Worm (Caenorhabditis elegans): ENCODE data around the gene F35G12.5.
A peak's percentile ranks its signal among the peaks of the same experiment; 100 is the strongest.

Gene F35G12.5

DNA sequence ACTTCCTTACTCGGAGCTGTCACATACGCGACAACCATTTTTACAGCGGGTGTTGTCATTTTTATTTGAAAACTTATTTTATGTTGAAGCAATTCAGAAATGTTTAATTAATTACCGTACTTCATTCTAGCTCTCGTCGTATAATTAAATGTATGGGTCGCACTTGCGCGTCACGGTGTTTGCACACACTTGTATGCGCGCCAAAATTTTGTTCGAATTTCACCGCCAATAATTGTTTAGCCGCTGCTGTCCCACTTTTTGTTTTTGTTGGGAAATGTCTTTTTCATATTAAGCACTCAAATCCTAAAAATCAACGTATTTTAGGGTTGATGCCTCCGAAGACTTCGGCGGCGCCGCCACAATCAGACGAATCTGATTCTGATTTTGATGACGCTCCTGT lies 3.3 kb downstream of the F35G12.5 start, which contains the start of the genes F35G12.7 and smc-4 (continued):
- TF ChIP-seq ceh-27 (GFP tag; optimal IDR thresholded peaks at IDR 0.05): peak; percentile 27
- TF ChIP-seq ztf-18 (tag; optimal IDR thresholded peaks at IDR 0.05): peak; percentile 19
- TF ChIP-seq egl-18 (GFP tag; IDR thresholded peaks at IDR 0.05): no peak
- TF ChIP-seq dox-1 (GFP tag; IDR thresholded peaks at IDR 0.05): peak; percentile 66
- TF ChIP-seq ets-4 (GFP tag; optimal IDR thresholded peaks at IDR 0.05): no peak
- peak; percentile 69 for TF ChIP-seq lsl-1 (GFP tag; optimal IDR thresholded peaks at IDR 0.05)
- no peak for TF ChIP-seq madf-10 (tag; optimal IDR thresholded peaks at IDR 0.05)
- TF ChIP-seq pbrm-1 (GFP tag; IDR thresholded peaks at IDR 0.05): peak; percentile 43; the same call in 1 of the 2 replicates
- no peak for TF ChIP-seq akir-1 (GFP tag; optimal IDR thresholded peaks at IDR 0.05)
- TF ChIP-seq F37B4.10 (GFP tag; IDR thresholded peaks at IDR 0.05): 0 out of 2 replicates have a peak, but pooled peaks have one; percentile 15
- no peak for TF ChIP-seq cebp-1 (GFP tag; IDR thresholded peaks at IDR 0.05)
- peak; percentile 26 for TF ChIP-seq cebp-1 (tag; optimal IDR thresholded peaks at IDR 0.05)
- TF ChIP-seq F55B11.4 (tag; optimal IDR thresholded peaks at IDR 0.05; ENCODE audit: borderline replicate concordance, insufficient read depth): no peak
- TF ChIP-seq lin-35 (GFP tag; optimal IDR thresholded peaks at IDR 0.05): peak in 1 of 3 experiments; percentile 62
- no peak for TF ChIP-seq dpff-1 (tag; optimal IDR thresholded peaks at IDR 0.05)
- peak; percentile 55; the same call in 1 of the 2 replicates for TF ChIP-seq mcd-1 (GFP tag; IDR thresholded peaks at IDR 0.05)
- TF ChIP-seq nhr-179 (tag; optimal IDR thresholded peaks at IDR 0.05): no peak
- no peak for TF ChIP-seq F23B12.7 (tag; optimal IDR thresholded peaks at IDR 0.05; ENCODE audit: insufficient read depth)
- TF ChIP-seq tlf-1 (GFP tag; optimal IDR thresholded peaks at IDR 0.05): peak; percentile 62
- TF ChIP-seq chd-7 (tag; optimal IDR thresholded peaks at IDR 0.05): no peak
- no peak for TF ChIP-seq nhr-90 (tag; optimal IDR thresholded peaks at IDR 0.05)
- TF ChIP-seq Y79H2A.3 (GFP tag; conservative IDR thresholded peaks at IDR 0.05): no peak
- no peak for TF ChIP-seq lin-26 (GFP tag; IDR thresholded peaks at IDR 0.05)
- TF ChIP-seq dpl-1 (GFP tag; optimal IDR thresholded peaks at IDR 0.05): peak; percentile 87
- TF ChIP-seq bed-2 (GFP tag; IDR thresholded peaks at IDR 0.05): no peak
- TF ChIP-seq ceh-40 (GFP tag; IDR thresholded peaks at IDR 0.05): no peak
- TF ChIP-seq F10E7.11 (tag; optimal IDR thresholded peaks at IDR 0.05): no peak
- no peak for TF ChIP-seq ceh-58 (GFP tag; IDR thresholded peaks at IDR 0.05)
- no peak for TF ChIP-seq attf-6 (GFP tag; IDR thresholded peaks at IDR 0.05)
- no peak for TF ChIP-seq nfya-2 (GFP tag; IDR thresholded peaks at IDR 0.05)
- no peak for TF ChIP-seq Y95B8A.8 (GFP tag; IDR thresholded peaks at IDR 0.05)
- TF ChIP-seq C17E4.6 (GFP tag; IDR thresholded peaks at IDR 0.05): peak; percentile 51; the same call in 1 of the 2 replicates
- no peak for TF ChIP-seq B0336.3 (GFP tag; IDR thresholded peaks at IDR 0.05)
- no peak for TF ChIP-seq ccch-3 (GFP tag; optimal IDR thresholded peaks at IDR 0.05)
- TF ChIP-seq ekl-4 (GFP tag; IDR thresholded peaks at IDR 0.05): peak; percentile 66
- no peak for TF ChIP-seq somi-1 (GFP tag; optimal IDR thresholded peaks at IDR 0.05)
- no peak for TF ChIP-seq F57A8.1 (GFP tag; optimal IDR thresholded peaks at IDR 0.05)
- peak; percentile 70 for TF ChIP-seq F33H1.4 (GFP tag; IDR thresholded peaks at IDR 0.05)
- no peak for TF ChIP-seq repo-1 (tag; optimal IDR thresholded peaks at IDR 0.05)
- no peak for TF ChIP-seq ztf-26 (tag; optimal IDR thresholded peaks at IDR 0.05)
- no peak for TF ChIP-seq F57C9.4 (tag; optimal IDR thresholded peaks at IDR 0.05)
- peak; percentile 82; the same call in 1 of the 2 replicates for TF ChIP-seq madf-3 (GFP tag; IDR thresholded peaks at IDR 0.05)
- TF ChIP-seq hrde-1 (tag; optimal IDR thresholded peaks at IDR 0.05; ENCODE audit: borderline replicate concordance): no peak
- no peak for TF ChIP-seq let-526 (GFP tag; IDR thresholded peaks at IDR 0.05)
- no peak for TF ChIP-seq mes-4 (tag; optimal IDR thresholded peaks at IDR 0.05)
- no peak for TF ChIP-seq atf-7 (tag; optimal IDR thresholded peaks at IDR 0.05)
- TF ChIP-seq egl-44 (GFP tag; IDR thresholded peaks at IDR 0.05): no peak
- TF ChIP-seq B0019.2 (GFP tag; conservative IDR thresholded peaks at IDR 0.05): no peak
- no peak for TF ChIP-seq aptf-3 (GFP tag; IDR thresholded peaks at IDR 0.05)
- peak; percentile 58; the same call in 1 of the 2 replicates for TF ChIP-seq hsf-1 (GFP tag; IDR thresholded peaks at IDR 0.05)
